Fruit fly (Drosophila melanogaster) whole organism, adult: Measurements from ENCODE around the gene CG3568.

Experiments
- CG11617 ChIP-seq: fragments of 200-800 bp; sonication (Bioruptor generic); optimal IDR thresholded peaks from 2 replicates; lab custom pipeline; 2017; ENCODE audit warnings: mild to moderate bottlenecking, missing biosample characterization, missing genetic modification reagents, missing genetic modification characterization
- CG14711 ChIP-seq: fragments of 200-800 bp; sonication (Bioruptor generic); optimal IDR thresholded peaks from 2 replicates; lab custom pipeline; 2018; ENCODE audit warnings: missing biosample characterization, mild to moderate bottlenecking, missing genetic modification characterization, moderate library complexity
- CG5204 ChIP-seq: fragments of 200-800 bp; sonication (Bioruptor generic); optimal IDR thresholded peaks from 2 replicates; lab custom pipeline; 2016; ENCODE audit warnings: missing biosample characterization, missing genetic modification characterization
- CG7045 ChIP-seq: fragments of 200-800 bp; sonication (Bioruptor generic); optimal IDR thresholded peaks from 2 replicates; lab custom pipeline; 2017; ENCODE audit warnings: missing biosample characterization, mild to moderate bottlenecking, missing genetic modification characterization
- CG7101 ChIP-seq: fragments of 200-800 bp; sonication (Bioruptor generic); optimal IDR thresholded peaks from 2 replicates; lab custom pipeline; 2018; ENCODE audit warnings: missing biosample characterization, mild to moderate bottlenecking, missing genetic modification characterization, moderate library complexity
- Clk ChIP-seq: fragments of 200-800 bp; sonication (Bioruptor generic); optimal IDR thresholded peaks from 2 replicates; lab custom pipeline; 2017; ENCODE audit warnings: missing biosample characterization, missing genetic modification characterization
- Crg-1 ChIP-seq: fragments of 200-800 bp; sonication (Bioruptor generic); optimal IDR thresholded peaks from 2 replicates; lab custom pipeline; 2016; ENCODE audit warnings: missing biosample characterization, missing genetic modification characterization
- Mnt ChIP-seq: fragments of 200-800 bp; sonication (Bioruptor generic); optimal IDR thresholded peaks from 2 replicates; lab custom pipeline; 2016; ENCODE audit warnings: missing biosample characterization, mild to moderate bottlenecking, missing genetic modification characterization
- bab1 ChIP-seq: fragments of 200-800 bp; sonication (Bioruptor generic); optimal IDR thresholded peaks from 3 replicates; lab custom pipeline; 2019; ENCODE audit warnings: missing biosample characterization, mild to moderate bottlenecking, missing genetic modification characterization, moderate library complexity
- cnc ChIP-seq, 2 experiments: fragments of >200 bp; optimal IDR thresholded peaks; 2 replicates each; lab custom pipeline; 2017
- kay ChIP-seq: fragments of 200-800 bp; sonication (Bioruptor generic); peaks from one replicate; lab custom pipeline; 2016; ENCODE audit warnings: missing biosample characterization, missing genetic modification characterization, borderline replicate concordance
- pad ChIP-seq: fragments of 200-800 bp; sonication (Bioruptor generic); optimal IDR thresholded peaks from 3 replicates; lab custom pipeline; 2017; ENCODE audit warnings: missing biosample characterization, missing genetic modification characterization, mild to moderate bottlenecking, moderate library complexity, missing genetic modification reagents

- TF ChIP-seq CG14711 (tag; lab: Kevin White, UChicago) (no peak), cnc (optimal IDR thresholded peaks at IDR 0.05; lab: Kevin White, UChicago) (no peak), Clk (GFP tag; lab: Kevin White, UChicago) (no peak), bab1 (GFP tag; lab: Kevin White, UChicago) (no peak), CG7101 (tag; lab: Kevin White, UChicago) (no peak), CG11617 (GFP tag; lab: Kevin White, UChicago) (no peak), Crg-1 (GFP tag; lab: Kevin White, UChicago) (no peak), pad (GFP tag; lab: Kevin White, UChicago) (no peak), CG7045 (GFP tag; lab: Kevin White, UChicago) (no peak), CG5204 (GFP tag; lab: Kevin White, UChicago) (no peak), kay (no peak), Mnt (GFP tag; lab: Kevin White, UChicago) (no peak)
These were observed at the start of gene CG3568 for dm6 chrX:4542353-4542752.
